Fruit fly (Drosophila melanogaster) whole organism, embryonic: Measurements from ENCODE around the gene Obp99b.

Source experiments
- Adf1 ChIP-seq: fragments of 200-800 bp; sonication (Bioruptor generic); IDR thresholded peaks from 2 replicates; pipeline ENCODE4 v1.3.6; 2022; ENCODE audit warnings: missing biosample characterization, missing genetic modification characterization
- Atf-2 ChIP-seq: fragments of 200-800 bp; sonication (Bioruptor generic); optimal IDR thresholded peaks from 2 replicates; lab custom pipeline; 2016; ENCODE audit warnings: missing biosample characterization, missing genetic modification characterization
- Bgb ChIP-seq: fragments of 200-800 bp; sonication (Bioruptor generic); IDR thresholded peaks from 2 replicates; pipeline ENCODE4 v1.3.6; 2022; ENCODE audit warnings: missing biosample characterization, missing genetic modification characterization; ENCODE audit not compliant: partially characterized antibody
- Bteb2 ChIP-seq: fragments of 200-800 bp; sonication (Bioruptor generic); optimal IDR thresholded peaks from 2 replicates; lab custom pipeline; 2016; ENCODE audit warnings: missing biosample characterization, missing genetic modification characterization
- CG12219 ChIP-seq: fragments of 200-800 bp; sonication (Bioruptor generic); optimal IDR thresholded peaks from 3 replicates; lab custom pipeline; 2018; ENCODE audit warnings: missing biosample characterization, mild to moderate bottlenecking, missing genetic modification characterization
- CG13287 ChIP-seq: fragments of 200-800 bp; sonication (Bioruptor generic); IDR thresholded peaks from 2 replicates; pipeline ENCODE4 v1.3.6; 2022; ENCODE audit warnings: missing biosample characterization, missing genetic modification characterization; ENCODE audit not compliant: partially characterized antibody
- CG14050 ChIP-seq: fragments of 200-800 bp; sonication (Bioruptor generic); IDR thresholded peaks from 3 replicates; pipeline ENCODE4 v1.3.6; 2022; ENCODE audit warnings: missing biosample characterization, missing genetic modification characterization
- CG14710 ChIP-seq: fragments of 200-800 bp; sonication (Bioruptor generic); optimal IDR thresholded peaks from 3 replicates; lab custom pipeline; 2019; ENCODE audit warnings: missing biosample characterization, mild to moderate bottlenecking, missing genetic modification characterization, moderate library complexity
- CG15479 ChIP-seq: fragments of 200-800 bp; sonication (Bioruptor generic); optimal IDR thresholded peaks from 3 replicates; lab custom pipeline; 2019; ENCODE audit warnings: missing biosample characterization, mild to moderate bottlenecking, missing genetic modification characterization, moderate library complexity
- CG1602 ChIP-seq: fragments of 200-800 bp; sonication (Bioruptor generic); optimal IDR thresholded peaks from 3 replicates; lab custom pipeline; 2016; ENCODE audit warnings: missing biosample characterization, missing genetic modification characterization
- CG17385 ChIP-seq: fragments of 200-800 bp; sonication (Bioruptor generic); optimal IDR thresholded peaks from 3 replicates; lab custom pipeline; 2018; ENCODE audit warnings: missing biosample characterization, mild to moderate bottlenecking, missing genetic modification characterization
- CG18599 ChIP-seq: fragments of 200-800 bp; sonication (Bioruptor generic); optimal IDR thresholded peaks from 3 replicates; lab custom pipeline; 2017; ENCODE audit warnings: missing biosample characterization, missing genetic modification characterization, mild to moderate bottlenecking, moderate library complexity, missing genetic modification reagents
- CG2875 ChIP-seq: fragments of 200-800 bp; sonication (Bioruptor generic); optimal IDR thresholded peaks from 2 replicates; lab custom pipeline; 2017; ENCODE audit warnings: missing biosample characterization, mild to moderate bottlenecking, missing genetic modification characterization, missing genetic modification reagents
- CG32532 ChIP-seq: fragments of 200-800 bp; sonication (Bioruptor generic); IDR thresholded peaks from 2 replicates; pipeline ENCODE4 v1.3.6; 2022; ENCODE audit warnings: missing biosample characterization, missing genetic modification characterization
- CG5953 ChIP-seq: fragments of 200-800 bp; sonication (Bioruptor generic); IDR thresholded peaks from 2 replicates; pipeline ENCODE4 v1.3.6; 2022; ENCODE audit warnings: missing biosample characterization, missing genetic modification characterization
- CG6683 ChIP-seq: fragments of 200-800 bp; sonication (Bioruptor generic); optimal IDR thresholded peaks from 2 replicates; lab custom pipeline; 2017; ENCODE audit warnings: missing biosample characterization, mild to moderate bottlenecking, missing genetic modification characterization, missing genetic modification reagents
- CG7372 ChIP-seq: fragments of 200-800 bp; sonication (Bioruptor generic); IDR thresholded peaks from 2 replicates; pipeline ENCODE4 v1.3.6; 2022; ENCODE audit warnings: missing biosample characterization, missing genetic modification characterization
- CG9437 ChIP-seq: fragments of 200-800 bp; sonication (Bioruptor generic); optimal IDR thresholded peaks from 2 replicates; lab custom pipeline; 2018; ENCODE audit warnings: missing biosample characterization, mild to moderate bottlenecking, missing genetic modification characterization
- CG9876 ChIP-seq: fragments of 200-800 bp; sonication (Bioruptor generic); optimal IDR thresholded peaks from 2 replicates; lab custom pipeline; 2016; ENCODE audit warnings: missing biosample characterization, missing genetic modification characterization
- CrebB ChIP-seq: fragments of 200-800 bp; sonication (Bioruptor generic); optimal IDR thresholded peaks from 3 replicates; lab custom pipeline; 2018; ENCODE audit warnings: missing biosample characterization, mild to moderate bottlenecking, missing genetic modification characterization
- Dll ChIP-seq: fragments of 200-800 bp; sonication (Bioruptor generic); IDR thresholded peaks from 4 replicates; pipeline ENCODE4 v1.3.6; 2022; ENCODE audit warnings: missing biosample characterization, missing genetic modification characterization; ENCODE audit not compliant: partially characterized antibody
- Gug ChIP-seq: fragments of 200-800 bp; sonication (Bioruptor generic); IDR thresholded peaks from 4 replicates; pipeline ENCODE4 v1.3.6; 2022; ENCODE audit warnings: missing biosample characterization, missing genetic modification characterization
- HLHmδ ChIP-seq: fragments of 200-800 bp; sonication (Bioruptor generic); optimal IDR thresholded peaks from 2 replicates; lab custom pipeline; 2018; ENCODE audit warnings: missing biosample characterization, mild to moderate bottlenecking, missing genetic modification characterization, moderate library complexity
- Hr51 ChIP-seq, 2 experiments: fragments of 200-800 bp; sonication (Bioruptor generic); optimal IDR thresholded peaks; 2 replicates in 1 of 2; 3 replicates in 1 of 2; lab custom pipeline; 2016 to 2018; ENCODE audit warnings: missing biosample characterization in 2 of 2, missing genetic modification characterization in 2 of 2, mild to moderate bottlenecking in 1 of 2, moderate library complexity in 1 of 2
- Med ChIP-seq: fragments of 200-800 bp; sonication (Bioruptor generic); peaks from one replicate; lab custom pipeline; 2016; ENCODE audit warnings: missing biosample characterization, missing genetic modification characterization, mild to moderate bottlenecking, inconsistent platforms, moderate library complexity
- Meics ChIP-seq: fragments of 200-800 bp; sonication (Bioruptor generic); optimal IDR thresholded peaks from 2 replicates; lab custom pipeline; 2017; ENCODE audit warnings: missing biosample characterization, mild to moderate bottlenecking, missing genetic modification characterization
- NFAT ChIP-seq: fragments of 200-800 bp; sonication (Bioruptor generic); IDR thresholded peaks from 2 replicates; pipeline ENCODE4 v1.3.6; 2022; ENCODE audit warnings: missing biosample characterization, missing genetic modification characterization
- aop ChIP-seq: fragments of 200-800 bp; sonication (Bioruptor generic); IDR thresholded peaks from 2 replicates; pipeline ENCODE4 v1.3.6; 2022; ENCODE audit warnings: missing biosample characterization, missing genetic modification characterization
- bowl ChIP-seq: fragments of 200-800 bp; sonication (Bioruptor generic); IDR thresholded peaks from 2 replicates; pipeline ENCODE4 v1.3.6; 2022; ENCODE audit warnings: missing biosample characterization, missing genetic modification characterization
- cad ChIP-seq: fragments of >200 bp; optimal IDR thresholded peaks from 2 replicates; lab custom pipeline; 2017; ENCODE audit warnings: missing biosample characterization, missing genetic modification characterization
- cg ChIP-seq: fragments of 200-800 bp; sonication (Bioruptor generic); optimal IDR thresholded peaks from 3 replicates; lab custom pipeline; 2019; ENCODE audit warnings: missing biosample characterization, mild to moderate bottlenecking, missing genetic modification characterization, moderate library complexity
- crc ChIP-seq: fragments of 200-800 bp; sonication (Bioruptor generic); optimal IDR thresholded peaks from 2 replicates; lab custom pipeline; 2016; ENCODE audit warnings: missing biosample characterization, missing genetic modification characterization
- dmrt11E ChIP-seq: fragments of 200-800 bp; sonication (Bioruptor generic); optimal IDR thresholded peaks from 3 replicates; lab custom pipeline; 2018; ENCODE audit warnings: missing biosample characterization, mild to moderate bottlenecking, missing genetic modification characterization, moderate library complexity
- en ChIP-seq: fragments of 200-800 bp; sonication (Bioruptor generic); optimal IDR thresholded peaks from 2 replicates; lab custom pipeline; 2016; ENCODE audit warnings: missing biosample characterization, missing genetic modification characterization
- ewg ChIP-seq: fragments of 200-800 bp; sonication (Bioruptor generic); optimal IDR thresholded peaks from 3 replicates; lab custom pipeline; 2017; ENCODE audit warnings: mild to moderate bottlenecking, missing biosample characterization, missing genetic modification reagents, missing genetic modification characterization
- gsb-n ChIP-seq: fragments of 200-800 bp; sonication (Bioruptor generic); optimal IDR thresholded peaks from 3 replicates; lab custom pipeline; 2018; ENCODE audit warnings: missing biosample characterization, mild to moderate bottlenecking, missing genetic modification characterization
- lab ChIP-seq: fragments of 200-800 bp; sonication (Bioruptor generic); optimal IDR thresholded peaks from 3 replicates; lab custom pipeline; 2017; ENCODE audit warnings: missing biosample characterization, missing genetic modification characterization, mild to moderate bottlenecking, moderate library complexity, missing genetic modification reagents
- lmd ChIP-seq: fragments of 200-800 bp; sonication (Bioruptor generic); IDR thresholded peaks from 2 replicates; pipeline ENCODE4 v1.3.6; 2022; ENCODE audit warnings: missing biosample characterization, missing genetic modification characterization
- nerfin-2 ChIP-seq: fragments of 200-800 bp; sonication (Bioruptor generic); IDR thresholded peaks from 2 replicates; pipeline ENCODE4 v1.3.6; 2022; ENCODE audit warnings: missing biosample characterization, missing genetic modification characterization; ENCODE audit not compliant: partially characterized antibody
- pan ChIP-seq, 4 experiments: fragments of >200 bp in 3 of 4; fragments of 200-800 bp in 1 of 4; sonication (Bioruptor generic) in 1 of 4; optimal IDR thresholded peaks in 3 of 4; IDR thresholded peaks in 1 of 4; 2 replicates each; pipeline versions ENCODE4 v1.3.6 to Lab custom; 2017 to 2022; ENCODE audit warnings: missing biosample characterization in 2 of 4, missing genetic modification characterization in 2 of 4, mixed read lengths in 1 of 4
- row ChIP-seq: fragments of 200-800 bp; sonication (Bioruptor generic); IDR thresholded peaks from 3 replicates; pipeline ENCODE4 v1.3.6; 2022; ENCODE audit warnings: missing biosample characterization, missing genetic modification characterization
- run ChIP-seq: fragments of 200-800 bp; sonication (Bioruptor generic); optimal IDR thresholded peaks from 3 replicates; lab custom pipeline; 2018; ENCODE audit warnings: missing biosample characterization, mild to moderate bottlenecking, missing genetic modification characterization
- sd ChIP-seq: fragments of 200-800 bp; sonication (Bioruptor generic); optimal IDR thresholded peaks from 3 replicates; lab custom pipeline; 2018; ENCODE audit warnings: missing biosample characterization, mild to moderate bottlenecking, missing genetic modification characterization, moderate library complexity
- sens ChIP-seq: fragments of 200-800 bp; sonication (Bioruptor generic); peaks from one replicate; lab custom pipeline; 2016; ENCODE audit warnings: missing biosample characterization, missing genetic modification characterization
- sim ChIP-seq: fragments of 200-800 bp; sonication (Bioruptor generic); IDR thresholded peaks from 2 replicates; pipeline ENCODE4 v1.3.6; 2022; ENCODE audit warnings: missing biosample characterization, missing genetic modification characterization
- slbo ChIP-seq: fragments of 200-800 bp; sonication (Bioruptor generic); IDR thresholded peaks from 2 replicates; pipeline ENCODE4 v1.3.6; 2022; ENCODE audit warnings: missing biosample characterization, missing genetic modification characterization
- unpg ChIP-seq: fragments of 200-800 bp; sonication (Bioruptor generic); optimal IDR thresholded peaks from 3 replicates; lab custom pipeline; 2018; ENCODE audit warnings: missing biosample characterization, mild to moderate bottlenecking, missing genetic modification characterization, moderate library complexity
- vnd ChIP-seq: fragments of 200-800 bp; sonication (Bioruptor generic); IDR thresholded peaks from 3 replicates; pipeline ENCODE4 v1.3.6; 2022; ENCODE audit warnings: missing biosample characterization, missing genetic modification characterization; ENCODE audit not compliant: partially characterized antibody

Obp99b gene

dm6 chr3R:29765267-29766095 is 48.8 kb upstream of the Obp99b start, which contains the start of gene kay (continued):
- TF ChIP-seq CG17385 (GFP tag; lab: Kevin White, UChicago) (peak; percentile 59), gsb-n (tag; lab: Kevin White, UChicago) (no peak), CG1602 (no peak), dmrt11E (tag; lab: Kevin White, UChicago) (no peak), CG12219 (GFP tag; lab: Kevin White, UChicago) (no peak), Atf-2 (GFP tag; lab: Kevin White, UChicago) (no peak), CG5953 (GFP tag; lab: Robert Waterston, UW) (no peak), run (tag; lab: Kevin White, UChicago) (no peak), lmd (GFP tag; lab: Robert Waterston, UW) (no peak), lab (GFP tag; lab: Kevin White, UChicago) (no peak), CrebB (no peak), cad (peak; percentile 18), Gug (GFP tag; lab: Robert Waterston, UW) (no peak), Med (peak; percentile 38), CG6683 (GFP tag; lab: Kevin White, UChicago) (no peak), unpg (no peak), sim (GFP tag; lab: Robert Waterston, UW) (no peak), Hr51 (GFP tag; optimal IDR thresholded peaks at IDR 0.05; lab: Kevin White, UChicago) (no peak), slbo (GFP tag; lab: Robert Waterston, UW) (peak; percentile 25; the same call in 1 of the 2 replicates), Adf1 (GFP tag; lab: Robert Waterston, UW) (peak; percentile 70), bowl (GFP tag; lab: Robert Waterston, UW) (no peak), CG14710 (tag; lab: Kevin White, UChicago) (no peak), CG9876 (GFP tag; lab: Kevin White, UChicago) (no peak), en (no peak), CG13287 (GFP tag; lab: Robert Waterston, UW) (0 out of 2 replicates have a peak, but pooled peaks have one; percentile 7), NFAT (GFP tag; lab: Robert Waterston, UW) (no peak), CG15479 (GFP tag; lab: Kevin White, UChicago) (peak; percentile 57), Bteb2 (GFP tag; lab: Kevin White, UChicago) (no peak), aop (GFP tag; lab: Robert Waterston, UW) (no peak), cg (GFP tag; lab: Kevin White, UChicago) (peak; percentile 49), Bgb (GFP tag; lab: Robert Waterston, UW) (peak; percentile 33; the same call in 1 of the 2 replicates), ewg (GFP tag; lab: Kevin White, UChicago) (no peak), CG9437 (no peak), CG32532 (GFP tag; lab: Robert Waterston, UW) (0 out of 2 replicates have a peak, but pooled peaks have one; percentile 18), CG7372 (GFP tag; lab: Robert Waterston, UW) (no peak), row (peak; percentile 26; the same call in 1 of the 3 replicates), Meics (GFP tag; lab: Kevin White, UChicago) (no peak), crc (GFP tag; lab: Kevin White, UChicago) (no peak), CG2875 (GFP tag; lab: Kevin White, UChicago) (no peak), CG18599 (GFP tag; lab: Kevin White, UChicago) (no peak), sens (GFP tag; lab: Kevin White, UChicago) (peak; percentile 29), CG14050 (GFP tag; lab: Robert Waterston, UW) (no peak), nerfin-2 (GFP tag; lab: Robert Waterston, UW) (no peak), sd (tag; lab: Kevin White, UChicago) (peak; percentile 72), pan (optimal IDR thresholded peaks at IDR 0.05; lab: Kevin White, UChicago) (no peak), pan (GFP tag; optimal IDR thresholded peaks at IDR 0.05 in 1 of 2, IDR thresholded peaks at IDR 0.05 in 1 of 2) (peak in 1 of 2 experiments; percentile 36), vnd (0 out of 3 replicates have a peak, but pooled peaks have one; percentile 6), Dll (GFP tag; lab: Robert Waterston, UW) (no peak), HLHmδ (GFP tag; lab: Kevin White, UChicago) (no peak)
